Worm (Caenorhabditis elegans): ENCODE measurements around the gene T14G12.12.

Gene T14G12.12

DNA sequence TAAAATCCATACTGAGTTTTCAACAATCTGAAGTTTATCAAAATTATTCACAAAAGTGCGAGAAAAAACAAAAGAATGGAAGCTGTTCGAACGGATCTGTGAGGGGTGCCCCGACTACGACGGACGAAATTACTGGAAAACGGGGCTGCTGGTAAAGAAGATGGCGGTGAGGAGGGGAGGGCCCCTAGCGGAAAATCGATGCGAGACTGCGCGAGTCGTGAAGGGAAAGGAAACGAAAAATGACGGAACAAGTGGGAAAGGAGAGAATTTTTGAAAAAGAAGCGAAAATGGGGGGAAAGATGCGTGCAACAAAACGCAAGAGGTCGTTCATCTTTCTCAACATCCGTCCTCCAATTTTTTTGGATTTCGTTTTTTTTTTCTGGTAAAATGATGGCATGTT lies 44.4 kb upstream of the T14G12.12 start (continued):
- TF ChIP-seq ceh-22 (tag; optimal IDR thresholded peaks at IDR 0.05) = no peak

DNA sequence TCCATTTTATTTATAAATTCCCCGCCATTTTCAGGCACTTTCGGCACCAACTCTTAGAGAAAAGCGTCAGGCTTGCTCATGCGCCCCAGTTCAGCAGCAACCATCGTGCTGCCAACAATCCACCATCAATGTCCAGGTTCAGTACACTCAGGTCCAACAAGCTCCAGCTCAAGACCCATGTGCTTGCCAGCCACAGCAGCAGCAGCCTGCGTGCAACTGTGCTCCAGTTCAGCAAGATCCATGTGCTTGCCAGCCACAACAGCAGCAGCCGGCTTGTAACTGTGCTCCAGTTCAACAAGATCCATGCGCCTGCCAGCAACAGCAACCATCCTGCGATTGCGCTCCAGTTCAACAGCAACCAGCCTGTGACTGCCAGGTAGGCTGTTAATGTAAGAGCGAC lies 40.0 kb upstream of the T14G12.12 start:
- TF ChIP-seq gmeb-2 (tag; optimal IDR thresholded peaks at IDR 0.05) (no peak), tbx-7 (tag; optimal IDR thresholded peaks at IDR 0.05) (no peak), ceh-6 (GFP tag; optimal IDR thresholded peaks at IDR 0.05) (no peak), elt-2 (tag; optimal IDR thresholded peaks at IDR 0.05) (no peak), ceh-19 (GFP tag; optimal IDR thresholded peaks at IDR 0.05) (no peak), ztf-16 (tag; optimal IDR thresholded peaks at IDR 0.05) (no peak), madf-2 (tag; optimal IDR thresholded peaks at IDR 0.05) (no peak), hlh-6 (tag; optimal IDR thresholded peaks at IDR 0.05) (no peak), eyg-1 (tag; optimal IDR thresholded peaks at IDR 0.05) (no peak), nhr-11 (tag; optimal IDR thresholded peaks at IDR 0.05) (no peak), ceh-30 (tag; optimal IDR thresholded peaks at IDR 0.05) (no peak), T23F11.4 (GFP tag; optimal IDR thresholded peaks at IDR 0.05) (no peak), pax-1 (tag; optimal IDR thresholded peaks at IDR 0.05) (no peak), ceh-14 (tag; optimal IDR thresholded peaks at IDR 0.05) (no peak), ceh-31 (tag; optimal IDR thresholded peaks at IDR 0.05) (no peak), hlh-13 (GFP tag; optimal IDR thresholded peaks at IDR 0.05) (no peak), sox-4 (tag; optimal IDR thresholded peaks at IDR 0.05) (no peak)

DNA sequence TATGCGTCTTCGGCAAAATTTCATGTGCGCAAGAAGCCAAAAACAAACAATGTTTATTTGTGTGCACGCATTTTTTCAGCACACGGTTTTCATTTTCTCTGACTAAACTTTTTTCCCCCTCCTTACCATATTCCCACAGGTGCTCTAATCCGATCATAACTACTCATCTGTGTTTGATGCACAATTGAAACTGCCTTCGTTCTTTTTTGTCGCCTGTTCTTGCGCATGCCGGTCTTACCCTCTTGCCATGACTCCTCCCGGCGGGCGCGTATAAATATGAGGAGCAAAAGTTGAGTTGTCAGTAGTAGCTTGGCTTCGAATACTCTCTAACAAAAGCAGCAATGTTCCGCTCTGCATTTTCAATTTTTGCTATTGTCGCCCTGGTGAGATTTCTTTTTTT lies 39.6 kb upstream of the T14G12.12 start, which contains the start of gene abu-10:
TSS of gene abu-10 (plus strand) at position 301 of the 400 bp plus-strand sequence.
- TF ChIP-seq syd-9 (tag; optimal IDR thresholded peaks at IDR 0.05) (no peak), hlh-13 (GFP tag; optimal IDR thresholded peaks at IDR 0.05) (no peak), ceh-14 (tag; optimal IDR thresholded peaks at IDR 0.05) (no peak)

DNA sequence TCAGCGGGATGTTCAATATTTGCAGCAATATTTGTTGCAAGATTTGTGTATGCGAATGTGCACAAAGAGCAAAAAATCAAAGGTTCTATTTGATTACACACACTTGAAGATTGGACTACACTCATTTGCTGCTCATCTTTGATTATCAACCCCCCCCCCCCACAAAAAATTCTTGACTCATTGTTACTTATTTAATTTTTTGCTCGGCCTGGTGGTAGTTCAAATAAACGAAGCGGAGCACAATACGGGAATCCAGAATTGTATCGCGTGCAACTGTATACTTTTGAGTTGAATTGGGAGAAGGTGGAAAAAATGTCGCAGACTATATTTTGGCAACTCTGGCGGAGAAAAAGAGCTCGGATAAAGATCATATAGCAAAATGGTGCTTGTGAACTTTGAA lies 37.3 kb upstream of the T14G12.12 start, which contains the start of gene F35A5.5:
TSS of gene F35A5.5 (minus strand) at position 101 of the 400 bp plus-strand sequence.
- TF ChIP-seq madf-2 (tag; optimal IDR thresholded peaks at IDR 0.05) (no peak), dmd-4 (tag; optimal IDR thresholded peaks at IDR 0.05; ENCODE audit: borderline replicate concordance) (no peak), ceh-45 (GFP tag; IDR thresholded peaks at IDR 0.05) (no peak), tbx-2 (tag; optimal IDR thresholded peaks at IDR 0.05) (no peak), sox-4 (tag; optimal IDR thresholded peaks at IDR 0.05) (no peak), hlh-8 (tag; optimal IDR thresholded peaks at IDR 0.05) (no peak), Y22D7AL.16 (tag; optimal IDR thresholded peaks at IDR 0.05) (no peak), dve-1 (tag; optimal IDR thresholded peaks at IDR 0.05) (no peak), fkh-10 (GFP tag; optimal IDR thresholded peaks at IDR 0.05) (no peak), nhr-11 (tag; optimal IDR thresholded peaks at IDR 0.05) (no peak), T23F11.4 (GFP tag; optimal IDR thresholded peaks at IDR 0.05) (no peak), nfya-1 (tag; optimal IDR thresholded peaks at IDR 0.05) (no peak), ztf-16 (tag; optimal IDR thresholded peaks at IDR 0.05) (no peak), K09A11.1 (tag; optimal IDR thresholded peaks at IDR 0.05; ENCODE audit: insufficient read depth) (no peak), ama-1 (optimal IDR thresholded peaks at IDR 0.05) (no peak), ceh-30 (tag; optimal IDR thresholded peaks at IDR 0.05) (no peak), F13H6.1 (tag; optimal IDR thresholded peaks at IDR 0.05) (no peak), pqm-1 (tag; optimal IDR thresholded peaks at IDR 0.05) (no peak), unc-86 (tag; optimal IDR thresholded peaks at IDR 0.05) (no peak)

DNA sequence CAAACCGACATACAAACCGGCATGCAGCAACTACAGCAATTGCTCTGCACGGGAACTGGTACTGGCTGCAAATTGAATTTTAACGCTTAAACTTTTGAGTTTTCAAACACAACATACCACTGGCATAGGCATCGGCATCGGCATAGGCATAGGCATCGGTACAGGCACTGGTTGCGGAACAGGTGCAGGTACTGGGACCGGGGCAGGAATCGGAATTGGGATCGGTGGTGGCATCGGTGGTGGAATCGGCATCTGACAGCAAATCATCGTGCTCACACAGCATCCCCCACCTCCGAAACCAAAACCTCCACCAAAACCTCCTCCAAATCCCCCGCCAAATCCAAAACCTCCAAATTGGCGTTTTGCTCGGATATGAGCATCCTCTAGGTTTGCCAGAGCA lies 35.9 kb upstream of the T14G12.12 start:
- TF ChIP-seq eyg-1 (tag; optimal IDR thresholded peaks at IDR 0.05) (no peak), unc-3 (GFP tag; conservative IDR thresholded peaks at IDR 0.05) (no peak), unc-3 (tag; optimal IDR thresholded peaks at IDR 0.05) (no peak), ceh-24 (tag; optimal IDR thresholded peaks at IDR 0.05) (no peak), ttx-3 (tag; optimal IDR thresholded peaks at IDR 0.05) (no peak), K09A11.1 (tag; optimal IDR thresholded peaks at IDR 0.05; ENCODE audit: insufficient read depth) (no peak), odd-2 (tag; optimal IDR thresholded peaks at IDR 0.05) (no peak), ceh-14 (tag; optimal IDR thresholded peaks at IDR 0.05) (no peak), madf-2 (tag; optimal IDR thresholded peaks at IDR 0.05) (no peak)
